Worm (Caenorhabditis elegans): ENCODE measurements around the gene str-66.

DNA sequence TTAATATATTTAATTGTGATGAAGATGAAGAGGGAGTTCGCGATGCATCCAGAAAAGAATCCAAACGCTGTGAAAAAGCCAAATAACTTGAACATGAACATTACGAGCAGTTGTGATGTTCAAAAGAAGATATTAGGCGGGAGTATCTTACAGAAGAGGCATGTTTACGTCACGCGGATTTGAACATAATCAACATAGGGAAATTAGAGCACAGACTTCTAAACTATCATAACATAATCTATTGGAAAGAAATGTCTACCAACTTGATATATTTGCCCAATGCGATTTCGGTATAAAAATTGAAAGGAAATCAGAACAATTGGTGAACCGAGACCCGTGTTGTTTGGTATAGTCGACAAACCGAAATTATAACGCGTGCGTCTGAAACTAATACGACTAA lies at the start of gene str-66:
- TF ChIP-seq egl-27 (tag; optimal IDR thresholded peaks at IDR 0.05) (no peak), nhr-25 (tag; optimal IDR thresholded peaks at IDR 0.05; ENCODE audit: borderline replicate concordance, insufficient read depth) (no peak), mdl-1 (tag; optimal IDR thresholded peaks at IDR 0.05) (no peak), daf-12 (tag; optimal IDR thresholded peaks at IDR 0.05) (no peak), unc-62 (GFP tag; optimal IDR thresholded peaks at IDR 0.05 in 1 of 2) (no peak), unc-62 (tag; optimal IDR thresholded peaks at IDR 0.05) (no peak), nhr-76 (tag; optimal IDR thresholded peaks at IDR 0.05) (no peak), aly-2 (tag; optimal IDR thresholded peaks at IDR 0.05) (no peak), lin-15B (tag; optimal IDR thresholded peaks at IDR 0.05) (no peak), dpl-1 (GFP tag; optimal IDR thresholded peaks at IDR 0.05) (no peak), fkh-10 (GFP tag; optimal IDR thresholded peaks at IDR 0.05) (no peak), nhr-237 (tag; optimal IDR thresholded peaks at IDR 0.05) (no peak), nhr-28 (tag; optimal IDR thresholded peaks at IDR 0.05) (no peak)
